Fruit fly (Drosophila melanogaster) S2 (cell line): ENCODE data around the gene Cdc6.

Experiments used
- CG8478 ChIP-seq: fragments of >200 bp; optimal IDR thresholded peaks from 2 replicates; lab custom pipeline; 2018
- CTCF ChIP-seq, 2 experiments: fragments of >200 bp; optimal IDR thresholded peaks; 2 replicates each; lab custom pipeline; 2018

Gene Cdc6

DNA sequence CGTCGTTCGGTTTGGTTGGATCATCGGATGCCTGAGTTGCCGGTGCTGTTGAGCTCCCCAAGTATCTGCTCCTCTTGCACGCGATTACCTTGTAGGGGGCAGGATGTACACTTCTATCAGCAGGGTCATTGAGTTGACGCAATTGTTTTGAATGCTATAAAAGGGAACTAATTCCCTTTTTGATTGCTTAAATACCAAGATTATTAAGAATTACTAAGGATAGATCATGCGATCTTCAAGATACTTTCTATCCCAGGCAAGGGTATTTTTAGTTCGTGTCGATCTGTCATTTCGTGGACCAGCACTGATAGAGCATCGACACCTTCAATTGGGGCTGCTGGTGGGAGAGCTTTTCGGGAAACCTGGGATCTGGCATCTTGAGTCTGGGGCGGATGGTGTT is 35.2 kb upstream of the Cdc6 start:
- TF ChIP-seq CG8478 (lab: Kevin White, UChicago) (no peak), CTCF (optimal IDR thresholded peaks at IDR 0.05; lab: Kevin White, UChicago) (no peak)

DNA sequence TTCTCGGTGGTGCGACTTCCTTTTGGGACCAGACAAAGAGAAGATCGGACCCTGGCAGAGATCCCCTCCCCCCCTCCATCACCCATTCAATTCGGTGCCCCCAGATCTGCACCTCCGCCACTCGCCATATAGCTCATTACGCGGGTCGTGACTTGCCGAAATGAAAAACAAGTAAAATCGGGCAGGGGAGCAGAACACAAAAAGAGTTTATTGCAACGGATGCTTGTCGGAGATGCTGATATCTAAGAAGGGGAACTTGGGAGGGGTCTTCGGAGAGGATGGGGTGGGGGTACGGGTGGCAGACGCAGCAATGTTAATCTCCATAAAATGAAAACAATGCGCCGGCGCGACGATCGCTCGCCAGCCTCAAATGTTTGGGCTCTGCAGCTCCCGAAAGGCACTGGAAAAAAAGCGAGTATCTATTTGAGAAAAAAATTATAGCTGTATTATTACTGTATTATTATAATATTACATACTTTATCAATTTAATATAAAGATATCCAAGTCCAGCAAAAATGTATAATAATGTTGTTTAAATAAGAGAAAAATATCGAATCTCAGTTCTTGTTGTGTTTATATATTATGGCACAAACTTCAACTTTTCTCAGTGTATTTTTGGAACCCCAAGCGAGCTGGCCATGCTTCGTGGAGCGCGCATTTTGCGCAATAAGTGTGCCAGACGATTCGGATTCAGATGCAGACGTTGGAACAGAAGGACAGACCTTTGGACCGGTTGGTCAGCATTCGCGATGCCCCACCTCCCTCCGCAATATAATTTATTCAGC is 34.1 kb upstream of the Cdc6 start:
- TF ChIP-seq CTCF (optimal IDR thresholded peaks at IDR 0.05; lab: Kevin White, UChicago) (no peak), CG8478 (lab: Kevin White, UChicago) (no peak)

- TF ChIP-seq CG8478 (lab: Kevin White, UChicago), result no peak
- TF ChIP-seq CTCF (optimal IDR thresholded peaks at IDR 0.05; lab: Kevin White, UChicago), result no peak
These were observed 32.2 kb upstream of the Cdc6 start for dm6 chr3L:8666098-8666497.

dm6 chr3L:8661793-8662669 is 28.2 kb upstream of the Cdc6 start:
- TF ChIP-seq CTCF (optimal IDR thresholded peaks at IDR 0.05; lab: Kevin White, UChicago), result no peak
- TF ChIP-seq CG8478 (lab: Kevin White, UChicago), result no peak

DNA sequence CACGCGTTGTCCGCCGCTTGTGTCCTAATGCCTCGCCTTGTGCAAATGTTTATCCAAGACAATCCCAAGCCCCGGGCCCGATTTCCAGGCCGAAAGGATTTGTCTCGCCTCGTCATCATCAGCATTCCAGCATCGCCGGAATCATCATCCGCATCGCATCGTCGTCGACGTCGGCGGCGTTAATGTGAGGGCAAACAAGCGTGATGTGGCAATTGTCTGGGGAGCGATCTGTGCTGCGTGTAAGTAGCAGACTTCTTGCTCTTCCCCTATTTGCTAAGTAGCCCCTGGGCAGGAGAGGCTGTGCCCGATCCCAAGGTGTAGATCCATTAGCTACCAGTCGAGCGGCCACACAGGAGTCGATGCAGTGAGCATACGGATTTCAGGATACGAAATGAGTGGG is 26.9 kb upstream of the Cdc6 start:
- TF ChIP-seq CG8478 (lab: Kevin White, UChicago) (no peak), CTCF (optimal IDR thresholded peaks at IDR 0.05; lab: Kevin White, UChicago) (no peak)

DNA sequence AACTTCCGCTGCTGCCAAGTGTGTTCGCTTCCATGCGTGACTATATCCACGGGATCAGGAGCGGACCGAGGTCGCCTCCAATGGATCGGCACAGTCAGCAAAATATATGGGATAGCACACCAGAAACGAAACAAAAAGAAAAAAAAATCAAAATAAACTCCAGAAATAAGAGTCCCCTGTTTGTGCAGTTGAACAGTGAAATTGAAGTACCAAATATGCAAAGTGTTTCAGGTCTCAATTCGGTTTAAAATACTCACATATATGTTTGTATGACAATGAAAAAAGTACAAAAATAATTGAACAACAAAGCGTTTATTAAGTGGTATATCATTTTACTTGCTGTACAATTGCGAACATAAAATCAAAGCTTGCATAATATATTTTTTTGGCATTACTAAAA is 25.7 kb upstream of the Cdc6 start:
- TF ChIP-seq CG8478 (lab: Kevin White, UChicago) (no peak), CTCF (optimal IDR thresholded peaks at IDR 0.05; lab: Kevin White, UChicago) (no peak)

- TF ChIP-seq CG8478 (lab: Kevin White, UChicago), result no peak
- no peak for TF ChIP-seq CTCF (optimal IDR thresholded peaks at IDR 0.05; lab: Kevin White, UChicago)
These were observed 23.9 kb upstream of the Cdc6 start for dm6 chr3L:8657787-8658186.

DNA sequence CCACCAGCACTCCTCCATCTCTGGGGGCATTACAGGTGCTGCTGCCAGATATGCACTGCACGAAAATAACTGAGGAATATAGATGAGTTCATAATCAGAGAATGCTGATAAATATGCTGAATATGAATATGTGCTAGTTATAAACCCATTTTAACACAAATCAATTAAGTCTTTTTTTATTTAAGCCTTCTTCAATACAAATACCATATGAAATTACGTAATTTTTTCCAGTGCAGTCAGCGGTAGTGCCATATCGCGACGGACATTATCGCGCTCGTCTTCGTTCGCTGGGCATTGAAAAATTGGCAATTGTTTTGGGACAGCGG is 23.5 kb upstream of the Cdc6 start:
- TF ChIP-seq CG8478 (lab: Kevin White, UChicago) (no peak), CTCF (optimal IDR thresholded peaks at IDR 0.05; lab: Kevin White, UChicago) (no peak)

dm6 chr3L:8656725-8657428 is 23.0 kb upstream of the Cdc6 start:
- no peak for TF ChIP-seq CG8478 (lab: Kevin White, UChicago)
- no peak for TF ChIP-seq CTCF (optimal IDR thresholded peaks at IDR 0.05; lab: Kevin White, UChicago)

- TF ChIP-seq CG8478 (lab: Kevin White, UChicago) (no peak), CTCF (optimal IDR thresholded peaks at IDR 0.05; lab: Kevin White, UChicago) (no peak)
These were observed 21.5 kb upstream of the Cdc6 start for dm6 chr3L:8655217-8655896.

DNA sequence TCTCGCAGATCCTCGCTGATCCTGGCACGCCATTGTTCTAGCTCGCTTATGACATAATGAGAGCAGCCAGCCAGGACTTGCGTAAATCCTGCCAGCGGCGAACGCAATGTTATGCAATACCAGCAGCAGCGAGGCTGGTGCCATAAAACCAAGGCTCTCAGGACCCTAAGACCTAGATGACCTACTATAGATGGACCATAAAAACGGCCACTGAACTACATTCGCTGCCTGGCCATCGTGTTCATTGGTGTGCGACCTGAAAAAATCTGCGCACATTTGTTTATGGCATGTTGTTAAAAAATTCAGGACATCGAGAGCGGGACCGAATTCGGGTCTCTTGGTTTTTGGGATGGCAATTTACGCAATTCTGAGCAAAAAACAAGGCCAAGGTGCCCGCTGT is 19.7 kb upstream of the Cdc6 start:
- TF ChIP-seq CG8478 (lab: Kevin White, UChicago), result no peak
- TF ChIP-seq CTCF (optimal IDR thresholded peaks at IDR 0.05; lab: Kevin White, UChicago), result no peak

DNA sequence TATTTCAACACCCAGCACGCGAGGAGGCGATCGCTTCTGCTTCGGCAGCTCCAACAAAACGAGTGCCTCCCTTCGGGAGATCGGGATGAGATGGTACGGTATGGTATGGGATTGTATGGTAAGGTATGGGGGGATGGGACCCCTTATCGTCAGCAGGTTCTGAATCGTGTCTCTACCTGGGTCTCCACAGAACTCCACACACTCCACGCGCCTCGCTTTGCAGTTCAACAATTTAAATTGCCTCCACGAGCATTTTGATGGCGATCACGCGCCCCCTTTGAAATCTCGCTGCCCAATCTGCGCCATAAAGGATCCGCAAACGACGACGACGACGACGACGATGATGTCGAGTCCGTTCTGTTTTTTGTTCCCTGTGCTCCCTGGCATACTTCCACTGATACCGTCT is 18.7 kb upstream of the Cdc6 start:
- TF ChIP-seq CTCF (optimal IDR thresholded peaks at IDR 0.05; lab: Kevin White, UChicago), result no peak

- TF ChIP-seq CTCF (optimal IDR thresholded peaks at IDR 0.05; lab: Kevin White, UChicago) (peak; percentile 80 to 94), CG8478 (lab: Kevin White, UChicago) (no peak)
These were observed 18.2 kb upstream of the Cdc6 start for dm6 chr3L:8651876-8652571.

DNA sequence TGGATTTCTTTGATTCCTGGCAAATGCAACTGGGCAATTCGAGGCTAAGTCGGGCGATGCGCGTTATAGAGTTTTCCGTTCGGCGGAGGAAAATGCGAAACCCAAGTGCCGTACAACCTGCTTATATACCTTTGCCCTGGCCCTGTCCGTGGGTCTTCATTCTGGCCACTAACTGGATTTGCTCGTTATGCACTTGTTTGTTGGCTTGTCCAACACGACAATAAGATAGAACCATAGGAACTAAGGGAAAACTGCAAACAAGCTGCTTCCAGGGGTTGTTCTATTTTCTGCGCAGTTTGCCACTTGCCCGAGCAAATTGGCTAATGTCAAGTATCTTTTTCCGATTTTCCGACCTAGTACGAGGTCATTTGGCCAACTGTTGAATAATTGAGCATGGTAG is 15.0 kb upstream of the Cdc6 start, which contains the start of gene Arr2:
Gene Arr2, minus strand, starts transcription at position 101 of the 400 bp plus-strand sequence.
- TF ChIP-seq CTCF (optimal IDR thresholded peaks at IDR 0.05; lab: Kevin White, UChicago), result no peak
- TF ChIP-seq CG8478 (lab: Kevin White, UChicago), result no peak
